Fruit fly (Drosophila melanogaster): Measurements from ENCODE around the gene ogre.

DNA sequence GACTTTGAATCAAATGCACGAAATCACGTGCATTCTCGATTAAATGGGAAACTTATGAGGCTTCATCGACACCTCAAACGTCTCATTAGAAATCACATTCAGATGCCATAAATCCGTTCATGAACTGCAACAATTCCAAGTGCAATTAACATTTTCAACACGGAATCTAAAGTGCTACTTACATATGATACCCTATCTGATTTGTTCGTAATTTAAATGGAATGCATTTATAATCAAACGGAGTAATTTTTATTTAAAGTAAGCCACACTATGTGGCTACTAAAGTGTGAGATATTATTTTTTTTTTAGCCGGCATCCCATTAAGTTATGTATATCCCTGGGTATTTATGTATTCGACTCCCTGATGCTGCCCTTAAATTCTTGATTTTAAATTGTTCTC lies 16.6 kb upstream of the ogre start:
- TF ChIP-seq Sin3A (optimal IDR thresholded peaks at IDR 0.05) (no peak), CG11560 (tag; IDR thresholded peaks at IDR 0.05) (no peak), toy (GFP tag; IDR thresholded peaks at IDR 0.05) (no peak), pan (optimal IDR thresholded peaks at IDR 0.05) (no peak), pan (GFP tag; optimal IDR thresholded peaks at IDR 0.05 in 1 of 2, IDR thresholded peaks at IDR 0.05 in 1 of 2) (no peak), CG15514 (GFP tag; optimal IDR thresholded peaks at IDR 0.05) (no peak), CG8478 (optimal IDR thresholded peaks at IDR 0.05) (no peak), CG14710 (tag; optimal IDR thresholded peaks at IDR 0.05) (no peak), usp (GFP tag; optimal IDR thresholded peaks at IDR 0.05) (no peak), CG5953 (GFP tag; IDR thresholded peaks at IDR 0.05) (no peak), grau (tag; optimal IDR thresholded peaks at IDR 0.05) (no peak), Hmx (GFP tag; optimal IDR thresholded peaks at IDR 0.05) (no peak), Lpt (GFP tag; optimal IDR thresholded peaks at IDR 0.05) (no peak), CG9797 (GFP tag; optimal IDR thresholded peaks at IDR 0.05) (no peak)

All from whole organism, embryonic.